Fruit fly (Drosophila melanogaster) whole organism, embryonic: Measurements from ENCODE around the gene sinu.

ENCODE experiments used
- Asciz ChIP-seq: fragments of 200-800 bp; sonication (Bioruptor generic); optimal IDR thresholded peaks from 2 replicates; lab custom pipeline; 2017; ENCODE audit warnings: missing biosample characterization, mild to moderate bottlenecking, missing genetic modification characterization, missing genetic modification reagents
- Atf6 ChIP-seq: fragments of 200-800 bp; sonication (Bioruptor generic); IDR thresholded peaks from 2 replicates; pipeline ENCODE4 v1.3.6; 2022; ENCODE audit warnings: missing biosample characterization, missing genetic modification characterization
- B-H1 ChIP-seq: fragments of 200-800 bp; sonication (Bioruptor generic); IDR thresholded peaks from 3 replicates; pipeline ENCODE4 v1.3.6; 2022; ENCODE audit warnings: missing biosample characterization, missing genetic modification characterization
- CG10979 ChIP-seq: fragments of 200-800 bp; sonication (Bioruptor generic); optimal IDR thresholded peaks from 2 replicates; lab custom pipeline; 2018; ENCODE audit warnings: missing biosample characterization, mild to moderate bottlenecking, missing genetic modification characterization, moderate library complexity
- CG12104 ChIP-seq: fragments of 200-800 bp; sonication (Bioruptor generic); optimal IDR thresholded peaks from 3 replicates; lab custom pipeline; 2016; ENCODE audit warnings: missing biosample characterization, missing genetic modification characterization
- CG12659 ChIP-seq: fragments of 200-800 bp; sonication (Bioruptor generic); optimal IDR thresholded peaks from 3 replicates; lab custom pipeline; 2017; ENCODE audit warnings: mild to moderate bottlenecking, missing biosample characterization, missing genetic modification reagents, missing genetic modification characterization
- CG14710 ChIP-seq: fragments of 200-800 bp; sonication (Bioruptor generic); optimal IDR thresholded peaks from 3 replicates; lab custom pipeline; 2019; ENCODE audit warnings: missing biosample characterization, mild to moderate bottlenecking, missing genetic modification characterization, moderate library complexity
- CG1647 ChIP-seq: fragments of 200-800 bp; sonication (Bioruptor generic); optimal IDR thresholded peaks from 3 replicates; lab custom pipeline; 2016; ENCODE audit warnings: missing biosample characterization, missing genetic modification characterization
- CG17361 ChIP-seq: fragments of 200-800 bp; sonication (Bioruptor generic); IDR thresholded peaks from 3 replicates; pipeline ENCODE4 v1.3.6; 2022; ENCODE audit warnings: missing biosample characterization, missing genetic modification characterization
- CG17385 ChIP-seq: fragments of 200-800 bp; sonication (Bioruptor generic); optimal IDR thresholded peaks from 3 replicates; lab custom pipeline; 2018; ENCODE audit warnings: missing biosample characterization, mild to moderate bottlenecking, missing genetic modification characterization
- CG17829 ChIP-seq: fragments of 200-800 bp; optimal IDR thresholded peaks from 2 replicates; lab custom pipeline; 2019; ENCODE audit warnings: missing biosample characterization, mild to moderate bottlenecking, missing genetic modification characterization, moderate library complexity
- CG2678 ChIP-seq: fragments of 200-800 bp; sonication (Bioruptor generic); optimal IDR thresholded peaks from 3 replicates; lab custom pipeline; 2019; ENCODE audit warnings: missing biosample characterization, mild to moderate bottlenecking, missing genetic modification characterization, moderate library complexity
- CG31388 ChIP-seq: fragments of 200-800 bp; sonication (Bioruptor generic); optimal IDR thresholded peaks from 2 replicates; lab custom pipeline; 2016; ENCODE audit warnings: missing biosample characterization, missing genetic modification characterization
- CG5953 ChIP-seq: fragments of 200-800 bp; sonication (Bioruptor generic); IDR thresholded peaks from 2 replicates; pipeline ENCODE4 v1.3.6; 2022; ENCODE audit warnings: missing biosample characterization, missing genetic modification characterization
- CG6683 ChIP-seq: fragments of 200-800 bp; sonication (Bioruptor generic); optimal IDR thresholded peaks from 2 replicates; lab custom pipeline; 2017; ENCODE audit warnings: missing biosample characterization, mild to moderate bottlenecking, missing genetic modification characterization, missing genetic modification reagents
- CG6791 ChIP-seq: fragments of 200-800 bp; sonication (Bioruptor generic); IDR thresholded peaks from 3 replicates; pipeline ENCODE4 v1.3.6; 2022; ENCODE audit warnings: missing biosample characterization, missing genetic modification characterization; ENCODE audit not compliant: partially characterized antibody
- CG8281 ChIP-seq: fragments of 200-800 bp; sonication (Bioruptor generic); optimal IDR thresholded peaks from 2 replicates; lab custom pipeline; 2018; ENCODE audit warnings: missing biosample characterization, mild to moderate bottlenecking, missing genetic modification characterization, moderate library complexity
- CG8765 ChIP-seq: fragments of 200-800 bp; sonication (Bioruptor generic); IDR thresholded peaks from 2 replicates; pipeline ENCODE4 v1.3.6; 2022; ENCODE audit warnings: missing biosample characterization, missing genetic modification characterization
- CoRest ChIP-seq: fragments of 200-800 bp; sonication (Bioruptor generic); optimal IDR thresholded peaks from 3 replicates; lab custom pipeline; 2018; ENCODE audit warnings: missing biosample characterization, mild to moderate bottlenecking, missing genetic modification characterization, moderate library complexity
- D ChIP-seq, 2 experiments: fragments of 200-800 bp in 1 of 2; fragments of >200 bp in 1 of 2; sonication (Bioruptor generic) in 1 of 2; optimal IDR thresholded peaks; 2 replicates in 1 of 2; 3 replicates in 1 of 2; lab custom pipeline; 2017; ENCODE audit warnings: mild to moderate bottlenecking in 1 of 2, missing biosample characterization in 1 of 2, missing genetic modification characterization in 1 of 2, missing genetic modification reagents in 1 of 2
- Doc3 ChIP-seq: fragments of 200-800 bp; sonication (Bioruptor generic); IDR thresholded peaks from 3 replicates; pipeline ENCODE4 v1.3.6; 2022; ENCODE audit warnings: missing biosample characterization, missing genetic modification characterization; ENCODE audit not compliant: partially characterized antibody
- Fer3 ChIP-seq: fragments of 200-800 bp; sonication (Bioruptor generic); optimal IDR thresholded peaks from 2 replicates; lab custom pipeline; 2018; ENCODE audit warnings: missing biosample characterization, mild to moderate bottlenecking, missing genetic modification characterization, moderate library complexity
- Hr51 ChIP-seq, 2 experiments: fragments of 200-800 bp; sonication (Bioruptor generic); optimal IDR thresholded peaks; 2 replicates in 1 of 2; 3 replicates in 1 of 2; lab custom pipeline; 2016 to 2018; ENCODE audit warnings: missing biosample characterization in 2 of 2, missing genetic modification characterization in 2 of 2, mild to moderate bottlenecking in 1 of 2, moderate library complexity in 1 of 2
- Lhr ChIP-seq: fragments of 200-800 bp; sonication (Bioruptor generic); optimal IDR thresholded peaks from 3 replicates; lab custom pipeline; 2017; ENCODE audit warnings: mild to moderate bottlenecking, missing biosample characterization, missing genetic modification reagents, missing genetic modification characterization
- Mad ChIP-seq: fragments of 200-800 bp; sonication (Bioruptor generic); optimal IDR thresholded peaks from 2 replicates; lab custom pipeline; 2016; ENCODE audit warnings: missing biosample characterization, missing genetic modification characterization
- Max ChIP-seq: fragments of 200-800 bp; sonication (Bioruptor generic); optimal IDR thresholded peaks from 2 replicates; lab custom pipeline; 2016; ENCODE audit warnings: missing biosample characterization, mild to moderate bottlenecking, missing genetic modification characterization
- Med ChIP-seq: fragments of 200-800 bp; sonication (Bioruptor generic); peaks from one replicate; lab custom pipeline; 2016; ENCODE audit warnings: missing biosample characterization, missing genetic modification characterization, mild to moderate bottlenecking, inconsistent platforms, moderate library complexity
- Nf-YB ChIP-seq: fragments of 200-800 bp; sonication (Bioruptor generic); optimal IDR thresholded peaks from 3 replicates; lab custom pipeline; 2019; ENCODE audit warnings: missing biosample characterization, mild to moderate bottlenecking, missing genetic modification characterization, moderate library complexity
- Nf-YC ChIP-seq: fragments of 200-800 bp; optimal IDR thresholded peaks from 3 replicates; lab custom pipeline; 2019; ENCODE audit warnings: missing biosample characterization, mild to moderate bottlenecking, missing genetic modification characterization, moderate library complexity
- Oaz ChIP-seq: fragments of 200-800 bp; sonication (Bioruptor generic); IDR thresholded peaks from 2 replicates; pipeline ENCODE4 v1.3.6; 2022; ENCODE audit warnings: missing biosample characterization, missing genetic modification characterization
- Oli ChIP-seq: fragments of 200-800 bp; sonication (Bioruptor generic); optimal IDR thresholded peaks from 2 replicates; lab custom pipeline; 2018; ENCODE audit warnings: missing biosample characterization, mild to moderate bottlenecking, missing genetic modification characterization, moderate library complexity
- Rfx ChIP-seq: fragments of 200-800 bp; sonication (Bioruptor generic); IDR thresholded peaks from 2 replicates; pipeline ENCODE4 v1.3.6; 2022; ENCODE audit warnings: missing biosample characterization, missing genetic modification characterization
- Vsx1 ChIP-seq: fragments of 200-800 bp; sonication (Bioruptor generic); optimal IDR thresholded peaks from 2 replicates; lab custom pipeline; 2017; ENCODE audit warnings: missing biosample characterization, mild to moderate bottlenecking, missing genetic modification characterization, missing genetic modification reagents
- al ChIP-seq: fragments of 200-800 bp; sonication (Bioruptor generic); IDR thresholded peaks from 2 replicates; pipeline ENCODE4 v1.3.6; 2022; ENCODE audit warnings: missing biosample characterization, missing genetic modification characterization
- bsh ChIP-seq, 2 experiments: fragments of 200-800 bp; sonication (Bioruptor generic); optimal IDR thresholded peaks; 2 replicates each; lab custom pipeline; 2017 to 2018; ENCODE audit warnings: mild to moderate bottlenecking in 2 of 2, missing biosample characterization in 2 of 2, missing genetic modification characterization in 2 of 2, moderate library complexity in 1 of 2
- chn ChIP-seq: fragments of 200-800 bp; sonication (Bioruptor generic); optimal IDR thresholded peaks from 2 replicates; lab custom pipeline; 2016; ENCODE audit warnings: missing biosample characterization, missing genetic modification characterization
- dpn ChIP-seq, 2 experiments: fragments of 200-800 bp; sonication (Bioruptor generic); optimal IDR thresholded peaks; 3 replicates each; lab custom pipeline; 2016; ENCODE audit warnings: missing biosample characterization in 2 of 2, missing genetic modification characterization in 2 of 2
- exex ChIP-seq: fragments of 200-800 bp; sonication (Bioruptor generic); optimal IDR thresholded peaks from 4 replicates; lab custom pipeline; 2018; ENCODE audit warnings: missing biosample characterization, mild to moderate bottlenecking, missing genetic modification characterization, moderate library complexity
- gcm2 ChIP-seq: fragments of 200-800 bp; sonication (Bioruptor generic); optimal IDR thresholded peaks from 2 replicates; lab custom pipeline; 2016; ENCODE audit warnings: missing biosample characterization, missing genetic modification characterization
- her ChIP-seq: fragments of 200-800 bp; sonication (Bioruptor generic); optimal IDR thresholded peaks from 2 replicates; lab custom pipeline; 2016; ENCODE audit warnings: missing biosample characterization, missing genetic modification characterization
- jing ChIP-seq: fragments of 200-800 bp; sonication (Bioruptor generic); optimal IDR thresholded peaks from 2 replicates; lab custom pipeline; 2018; ENCODE audit warnings: missing biosample characterization, mild to moderate bottlenecking, missing genetic modification characterization
- lilli ChIP-seq: fragments of 200-800 bp; sonication (Bioruptor generic); optimal IDR thresholded peaks from 3 replicates; lab custom pipeline; 2016; ENCODE audit warnings: missing biosample characterization, missing genetic modification characterization
- lmd ChIP-seq: fragments of 200-800 bp; sonication (Bioruptor generic); IDR thresholded peaks from 2 replicates; pipeline ENCODE4 v1.3.6; 2022; ENCODE audit warnings: missing biosample characterization, missing genetic modification characterization
- maf-S ChIP-seq: fragments of 200-800 bp; sonication (Bioruptor generic); optimal IDR thresholded peaks from 2 replicates; lab custom pipeline; 2016; ENCODE audit warnings: missing biosample characterization, missing genetic modification characterization
- nerfin-2 ChIP-seq: fragments of 200-800 bp; sonication (Bioruptor generic); IDR thresholded peaks from 2 replicates; pipeline ENCODE4 v1.3.6; 2022; ENCODE audit warnings: missing biosample characterization, missing genetic modification characterization; ENCODE audit not compliant: partially characterized antibody
- pb ChIP-seq: fragments of 200-800 bp; sonication (Bioruptor generic); optimal IDR thresholded peaks from 3 replicates; lab custom pipeline; 2016; ENCODE audit warnings: missing biosample characterization, missing genetic modification characterization
- pros ChIP-seq: fragments of 200-800 bp; sonication (Bioruptor generic); optimal IDR thresholded peaks from 3 replicates; lab custom pipeline; 2019; ENCODE audit warnings: missing biosample characterization, mild to moderate bottlenecking, missing genetic modification characterization, moderate library complexity
- pzg ChIP-seq: fragments of 200-800 bp; sonication (Bioruptor generic); optimal IDR thresholded peaks from 3 replicates; lab custom pipeline; 2018; ENCODE audit warnings: missing biosample characterization, mild to moderate bottlenecking, missing genetic modification characterization, moderate library complexity
- tll ChIP-seq, 2 experiments: fragments of 200-800 bp in 1 of 2; fragments of >200 bp in 1 of 2; sonication (Bioruptor generic) in 1 of 2; optimal IDR thresholded peaks; 2 replicates each; lab custom pipeline; 2017 to 2019; ENCODE audit warnings: missing biosample characterization in 2 of 2, missing genetic modification characterization in 2 of 2, mild to moderate bottlenecking in 1 of 2, moderate library complexity in 1 of 2
- wek ChIP-seq: fragments of 200-800 bp; sonication (Bioruptor generic); optimal IDR thresholded peaks from 3 replicates; lab custom pipeline; 2018; ENCODE audit warnings: missing biosample characterization, mild to moderate bottlenecking, missing genetic modification characterization, moderate library complexity

sinu gene

dm6 chr3L:5609493-5609892 lies 48.1 kb upstream of the sinu start (continued):
- TF ChIP-seq Nf-YB (GFP tag; lab: Kevin White, UChicago) (no peak), Oaz (no peak), D (optimal IDR thresholded peaks at IDR 0.05; lab: Kevin White, UChicago) (no peak), D (GFP tag; optimal IDR thresholded peaks at IDR 0.05; lab: Kevin White, UChicago) (no peak), Atf6 (GFP tag; lab: Robert Waterston, UW) (no peak), lmd (GFP tag; lab: Robert Waterston, UW) (no peak), chn (no peak), CG17361 (0 out of 3 replicates have a peak, but pooled peaks have one; percentile 11), Nf-YC (tag; lab: Kevin White, UChicago) (no peak), gcm2 (GFP tag; lab: Kevin White, UChicago) (no peak), CG5953 (no peak), Lhr (GFP tag; lab: Kevin White, UChicago) (no peak), B-H1 (GFP tag; lab: Robert Waterston, UW) (no peak), CG12104 (GFP tag; lab: Kevin White, UChicago) (no peak), Fer3 (no peak), Vsx1 (no peak), Doc3 (GFP tag; lab: Robert Waterston, UW) (no peak), pb (GFP tag; lab: Kevin White, UChicago) (no peak), dpn (GFP tag; optimal IDR thresholded peaks at IDR 0.05; lab: Kevin White, UChicago) (no peak), CG2678 (tag; lab: Kevin White, UChicago) (peak; percentile 31), her (GFP tag; lab: Kevin White, UChicago) (no peak), CG8281 (tag; lab: Kevin White, UChicago) (no peak), bsh (GFP tag; optimal IDR thresholded peaks at IDR 0.05; lab: Kevin White, UChicago) (peak in 1 of 2 experiments; percentile 61), CG1647 (GFP tag; lab: Kevin White, UChicago) (no peak), CoRest (peak; percentile 8), Asciz (GFP tag; lab: Kevin White, UChicago) (peak; percentile 5), CG6683 (GFP tag; lab: Kevin White, UChicago) (no peak), Rfx (GFP tag; lab: Robert Waterston, UW) (no peak), pros (GFP tag; lab: Kevin White, UChicago) (no peak), nerfin-2 (GFP tag; lab: Robert Waterston, UW) (no peak), CG10979 (tag; lab: Kevin White, UChicago) (peak; percentile 43), maf-S (GFP tag; lab: Kevin White, UChicago) (no peak), CG17829 (peak; percentile 30), al (GFP tag; lab: Robert Waterston, UW) (no peak), Med (GFP tag; lab: Kevin White, UChicago) (no peak), tll (GFP tag; optimal IDR thresholded peaks at IDR 0.05; lab: Kevin White, UChicago) (no peak), Max (GFP tag; lab: Kevin White, UChicago) (no peak), CG8765 (GFP tag; lab: Robert Waterston, UW) (no peak), CG14710 (tag; lab: Kevin White, UChicago) (peak; percentile 10), CG31388 (no peak), jing (GFP tag; lab: Kevin White, UChicago) (no peak), CG17385 (peak; percentile 6), Hr51 (GFP tag; optimal IDR thresholded peaks at IDR 0.05; lab: Kevin White, UChicago) (no peak), Oli (tag; lab: Kevin White, UChicago) (peak; percentile 22), wek (GFP tag; lab: Kevin White, UChicago) (no peak), CG12659 (no peak), exex (tag; lab: Kevin White, UChicago) (no peak), CG6791 (GFP tag; lab: Robert Waterston, UW) (no peak), Mad (no peak), lilli (GFP tag; lab: Kevin White, UChicago) (no peak), pzg (no peak)
